Fruit fly (Drosophila melanogaster) whole organism, pupa: Measurements from ENCODE around the gene enc.

Experiments used
- CG10348 ChIP-seq: fragments of 200-800 bp; sonication (Bioruptor generic); IDR thresholded peaks from 2 replicates; pipeline ENCODE4 v1.3.6; 2022; ENCODE audit warnings: missing biosample characterization, missing genetic modification characterization
- CG8159 ChIP-seq: fragments of 200-800 bp; sonication (Bioruptor generic); optimal IDR thresholded peaks from 3 replicates; lab custom pipeline; 2018; ENCODE audit warnings: missing biosample characterization, mild to moderate bottlenecking, missing genetic modification characterization, moderate library complexity
- CG8301 ChIP-seq: fragments of 200-800 bp; sonication (Bioruptor generic); optimal IDR thresholded peaks from 2 replicates; lab custom pipeline; 2018; ENCODE audit warnings: missing biosample characterization, mild to moderate bottlenecking, missing genetic modification characterization
- D1 ChIP-seq: fragments of 200-800 bp; sonication (Bioruptor generic); optimal IDR thresholded peaks from 2 replicates; lab custom pipeline; 2018; ENCODE audit warnings: missing biosample characterization, mild to moderate bottlenecking, missing genetic modification characterization, moderate library complexity
- EcR ChIP-seq: fragments of 200-800 bp; sonication (Bioruptor generic); optimal IDR thresholded peaks from 3 replicates; lab custom pipeline; 2019; ENCODE audit warnings: missing biosample characterization, missing genetic modification characterization, mild to moderate bottlenecking, moderate library complexity, missing genetic modification reagents
- Ets98B ChIP-seq: fragments of 200-800 bp; sonication (Bioruptor generic); IDR thresholded peaks from 2 replicates; pipeline ENCODE4 v1.3.6; 2022; ENCODE audit warnings: missing biosample characterization, missing genetic modification characterization
- Pif1A ChIP-seq: fragments of 200-800 bp; sonication (Bioruptor generic); optimal IDR thresholded peaks from 3 replicates; lab custom pipeline; 2016; ENCODE audit warnings: missing biosample characterization, missing genetic modification characterization
- Pif1B ChIP-seq: fragments of 200-800 bp; sonication (Bioruptor generic); optimal IDR thresholded peaks from 3 replicates; lab custom pipeline; 2016; ENCODE audit warnings: missing biosample characterization, missing genetic modification characterization
- Snoo ChIP-seq: fragments of 200-800 bp; sonication (Bioruptor generic); optimal IDR thresholded peaks from 3 replicates; lab custom pipeline; 2017; ENCODE audit warnings: missing biosample characterization, mild to moderate bottlenecking, missing genetic modification characterization, inconsistent platforms
- fd96Ca ChIP-seq: fragments of 200-800 bp; sonication (Bioruptor generic); IDR thresholded peaks from 3 replicates; pipeline ENCODE4 v1.3.6; 2022; ENCODE audit warnings: missing biosample characterization, missing genetic modification characterization
- gl ChIP-seq: fragments of 200-800 bp; sonication (Bioruptor generic); optimal IDR thresholded peaks from 2 replicates; lab custom pipeline; 2018; ENCODE audit warnings: missing biosample characterization, mild to moderate bottlenecking, missing genetic modification characterization

- TF ChIP-seq EcR (GFP tag; lab: Kevin White, UChicago) = no peak
- no peak for TF ChIP-seq CG8159 (tag; lab: Kevin White, UChicago)
- TF ChIP-seq CG10348 (GFP tag; lab: Robert Waterston, UW) = no peak
- no peak for TF ChIP-seq Snoo (tag; lab: Kevin White, UChicago)
- TF ChIP-seq gl (tag; lab: Kevin White, UChicago) = no peak
- no peak for TF ChIP-seq CG8301 (tag; lab: Kevin White, UChicago)
- TF ChIP-seq Pif1B (GFP tag; lab: Kevin White, UChicago) = no peak
- TF ChIP-seq Pif1A (GFP tag; lab: Kevin White, UChicago) = no peak
- TF ChIP-seq fd96Ca (GFP tag; lab: Robert Waterston, UW) = no peak
- TF ChIP-seq Ets98B (GFP tag; lab: Robert Waterston, UW) = no peak
- TF ChIP-seq D1 (tag; lab: Kevin White, UChicago) = no peak
Observed at dm6 chr3L:3769157-3769556, 49.3 kb upstream of the enc start.
